Worm (Caenorhabditis elegans) whole organism, L3 larva: ENCODE measurements around the gene T23B5.4.

ENCODE experiments used
- R02D3.7 ChIP-seq: fragments of 150-350 bp; optimal IDR thresholded peaks from 2 replicates; lab custom pipeline; 2014; ENCODE audit warnings: missing biosample characterization, missing genetic modification characterization
- ZK546.5 ChIP-seq: sonication (generic microtip); optimal IDR thresholded peaks from 2 replicates; lab custom pipeline; 2017; ENCODE audit warnings: missing biosample characterization, missing genetic modification characterization
- aly-2 ChIP-seq: fragments of 150-350 bp; optimal IDR thresholded peaks from 2 replicates; lab custom pipeline; 2014; ENCODE audit warnings: missing biosample characterization, missing genetic modification characterization
- ama-1 ChIP-seq: fragments of 150-350 bp; optimal IDR thresholded peaks from 2 replicates; lab custom pipeline; 2018
- ceh-16 ChIP-seq: sonication (generic microtip); optimal IDR thresholded peaks from 2 replicates; lab custom pipeline; 2017; ENCODE audit warnings: missing biosample characterization, missing genetic modification characterization
- ceh-28 ChIP-seq: fragments of 150-350 bp; optimal IDR thresholded peaks from 2 replicates; lab custom pipeline; 2014; ENCODE audit warnings: missing biosample characterization, missing genetic modification reagents, missing genetic modification characterization
- ceh-82 ChIP-seq: fragments of 150-350 bp; optimal IDR thresholded peaks from 2 replicates; lab custom pipeline; 2014; ENCODE audit warnings: missing biosample characterization, missing genetic modification characterization
- ceh-9 ChIP-seq: sonication (generic microtip); optimal IDR thresholded peaks from 2 replicates; lab custom pipeline; 2018; ENCODE audit warnings: missing biosample characterization, missing genetic modification characterization
- daf-12 ChIP-seq: fragments of 150-350 bp; optimal IDR thresholded peaks from 2 replicates; lab custom pipeline; 2014; ENCODE audit warnings: missing biosample characterization, missing genetic modification reagents, missing genetic modification characterization
- egl-27 ChIP-seq: sonication (generic microtip); optimal IDR thresholded peaks from 4 replicates; lab custom pipeline; 2017; ENCODE audit warnings: missing biosample characterization, missing genetic modification reagents, missing genetic modification characterization
- egl-5 ChIP-seq: fragments of 150-350 bp; optimal IDR thresholded peaks from 2 replicates; lab custom pipeline; 2017; ENCODE audit warnings: missing biosample characterization, missing genetic modification reagents, missing genetic modification characterization, inconsistent platforms
- elt-1 ChIP-seq: fragments of 150-350 bp; optimal IDR thresholded peaks from 2 replicates; lab custom pipeline; 2014; ENCODE audit warnings: missing biosample characterization, missing genetic modification characterization
- elt-2 ChIP-seq: sonication (generic microtip); optimal IDR thresholded peaks from 2 replicates; lab custom pipeline; 2016; ENCODE audit warnings: missing genetic modification reagents, mild to moderate bottlenecking, missing genetic modification characterization, missing compliant biosample characterization
- elt-3 ChIP-seq, 3 experiments: fragments of 150-350 bp in 1 of 3; sonication (generic microtip) in 2 of 3; optimal IDR thresholded peaks; 2 replicates in 2 of 3; 4 replicates in 1 of 3; lab custom pipeline; 2014 to 2017; ENCODE audit warnings: missing biosample characterization in 3 of 3, missing genetic modification characterization in 3 of 3
- eor-1 ChIP-seq, 2 experiments: fragments of 150-350 bp; optimal IDR thresholded peaks; 2 replicates each; lab custom pipeline; 2014 to 2018; ENCODE audit warnings: missing biosample characterization in 2 of 2, missing genetic modification characterization in 2 of 2
- fkh-10 ChIP-seq: sonication (generic microtip); optimal IDR thresholded peaks from 2 replicates; lab custom pipeline; 2017; ENCODE audit warnings: missing biosample characterization, missing genetic modification reagents, missing genetic modification characterization
- fkh-2 ChIP-seq: fragments of 150-350 bp; optimal IDR thresholded peaks from 2 replicates; lab custom pipeline; 2014; ENCODE audit warnings: missing biosample characterization, missing genetic modification reagents, missing genetic modification characterization
- fos-1 ChIP-seq: fragments of 150-350 bp; optimal IDR thresholded peaks from 2 replicates; lab custom pipeline; 2014; ENCODE audit warnings: missing biosample characterization, missing genetic modification characterization
- hmg-11 ChIP-seq: sonication (generic microtip); optimal IDR thresholded peaks from 2 replicates; lab custom pipeline; 2016; ENCODE audit warnings: missing genetic modification characterization, missing compliant biosample characterization
- jun-1 ChIP-seq: fragments of 150-350 bp; optimal IDR thresholded peaks from 2 replicates; lab custom pipeline; 2014; ENCODE audit warnings: missing biosample characterization, missing genetic modification reagents, missing genetic modification characterization
- lin-15B ChIP-seq: fragments of 150-350 bp; optimal IDR thresholded peaks from 2 replicates; lab custom pipeline; 2014; ENCODE audit warnings: missing biosample characterization, missing genetic modification characterization
- lin-39 ChIP-seq: fragments of 150-350 bp; optimal IDR thresholded peaks from 2 replicates; lab custom pipeline; 2018; ENCODE audit warnings: missing biosample characterization, missing genetic modification reagents, missing genetic modification characterization
- lsy-12 ChIP-seq: sonication (generic microtip); optimal IDR thresholded peaks from 2 replicates; lab custom pipeline; 2016; ENCODE audit warnings: mild to moderate bottlenecking, missing genetic modification characterization, missing compliant biosample characterization
- mdl-1 ChIP-seq: fragments of 150-350 bp; optimal IDR thresholded peaks from 2 replicates; lab custom pipeline; 2014; ENCODE audit warnings: missing biosample characterization, missing genetic modification characterization
- mml-1 ChIP-seq: fragments of 150-350 bp; sonication (generic microtip); optimal IDR thresholded peaks from 3 replicates; lab custom pipeline; 2014; ENCODE audit warnings: missing biosample characterization, missing genetic modification characterization
- nfya-1 ChIP-seq: sonication (generic microtip); optimal IDR thresholded peaks from 2 replicates; lab custom pipeline; 2017; ENCODE audit warnings: missing genetic modification characterization, mild to moderate bottlenecking, missing compliant biosample characterization, antibody characterized with exemption, moderate library complexity; ENCODE audit not compliant: insufficient read depth
- nhr-11 ChIP-seq: fragments of 150-350 bp; optimal IDR thresholded peaks from 2 replicates; lab custom pipeline; 2014; ENCODE audit warnings: missing biosample characterization, missing genetic modification characterization
- nhr-12 ChIP-seq: fragments of 150-350 bp; optimal IDR thresholded peaks from 2 replicates; lab custom pipeline; 2014; ENCODE audit warnings: missing biosample characterization, missing genetic modification characterization
- nhr-23 ChIP-seq: fragments of 150-350 bp; optimal IDR thresholded peaks from 2 replicates; lab custom pipeline; 2014; ENCODE audit warnings: missing biosample characterization, missing genetic modification reagents, missing genetic modification characterization
- nhr-237 ChIP-seq: fragments of 150-350 bp; optimal IDR thresholded peaks from 2 replicates; lab custom pipeline; 2014; ENCODE audit warnings: missing biosample characterization, missing genetic modification characterization
- nhr-25 ChIP-seq: sonication (generic microtip); optimal IDR thresholded peaks from 2 replicates; lab custom pipeline; 2017; ENCODE audit warnings: missing biosample characterization, missing genetic modification characterization
- nhr-28 ChIP-seq: fragments of 150-350 bp; optimal IDR thresholded peaks from 2 replicates; lab custom pipeline; 2014; ENCODE audit warnings: missing biosample characterization, missing genetic modification characterization
- nhr-43 ChIP-seq: sonication (generic microtip); optimal IDR thresholded peaks from 2 replicates; lab custom pipeline; 2016; ENCODE audit warnings: mild to moderate bottlenecking, missing genetic modification characterization, missing compliant biosample characterization; ENCODE audit not compliant: poor library complexity, severe bottlenecking
- nhr-67 ChIP-seq: fragments of 150-350 bp; optimal IDR thresholded peaks from 2 replicates; lab custom pipeline; 2014; ENCODE audit warnings: missing biosample characterization, missing genetic modification characterization
- nhr-76 ChIP-seq: fragments of 150-350 bp; sonication (generic microtip); optimal IDR thresholded peaks from 5 replicates; lab custom pipeline; 2014; ENCODE audit warnings: missing biosample characterization, missing genetic modification characterization
- nhr-77 ChIP-seq: fragments of 150-350 bp; optimal IDR thresholded peaks from 2 replicates; lab custom pipeline; 2014; ENCODE audit warnings: missing biosample characterization, missing genetic modification characterization
- pha-4 ChIP-seq: fragments of 150-350 bp; optimal IDR thresholded peaks from 2 replicates; lab custom pipeline; 2014; ENCODE audit warnings: missing biosample characterization, missing genetic modification reagents, missing genetic modification characterization
- pqm-1 ChIP-seq: fragments of 150-350 bp; optimal IDR thresholded peaks from 2 replicates; lab custom pipeline; 2017; ENCODE audit warnings: missing biosample characterization, missing genetic modification characterization, inconsistent platforms
- sea-2 ChIP-seq: fragments of 150-350 bp; sonication (generic microtip); optimal IDR thresholded peaks from 4 replicates; lab custom pipeline; 2014; ENCODE audit warnings: missing biosample characterization, missing genetic modification reagents, missing genetic modification characterization
- skn-1 ChIP-seq: fragments of 150-350 bp; optimal IDR thresholded peaks from 2 replicates; lab custom pipeline; 2014; ENCODE audit warnings: missing biosample characterization, missing genetic modification characterization
- snpc-4 ChIP-seq: fragments of 150-350 bp; optimal IDR thresholded peaks from 2 replicates; lab custom pipeline; 2014; ENCODE audit warnings: missing biosample characterization, missing genetic modification characterization
- tbx-2 ChIP-seq: sonication (generic microtip); optimal IDR thresholded peaks from 2 replicates; lab custom pipeline; 2016; ENCODE audit warnings: mild to moderate bottlenecking, missing genetic modification characterization, missing compliant biosample characterization
- unc-39 ChIP-seq: sonication (generic microtip); optimal IDR thresholded peaks from 4 replicates; lab custom pipeline; 2017; ENCODE audit warnings: missing biosample characterization, missing genetic modification characterization
- unc-62 ChIP-seq: fragments of 150-350 bp; sonication (generic microtip); optimal IDR thresholded peaks from 4 replicates; lab custom pipeline; 2014; ENCODE audit warnings: missing biosample characterization, missing genetic modification reagents, missing genetic modification characterization
- zag-1 ChIP-seq: fragments of 150-350 bp; optimal IDR thresholded peaks from 2 replicates; lab custom pipeline; 2014; ENCODE audit warnings: missing biosample characterization, missing genetic modification characterization
- ztf-11 ChIP-seq: fragments of 150-350 bp; optimal IDR thresholded peaks from 2 replicates; lab custom pipeline; 2014; ENCODE audit warnings: missing biosample characterization, missing genetic modification characterization
- ztf-4 ChIP-seq: fragments of 150-350 bp; optimal IDR thresholded peaks from 2 replicates; lab custom pipeline; 2014; ENCODE audit warnings: missing biosample characterization, missing genetic modification characterization

The T23B5.4 gene

DNA sequence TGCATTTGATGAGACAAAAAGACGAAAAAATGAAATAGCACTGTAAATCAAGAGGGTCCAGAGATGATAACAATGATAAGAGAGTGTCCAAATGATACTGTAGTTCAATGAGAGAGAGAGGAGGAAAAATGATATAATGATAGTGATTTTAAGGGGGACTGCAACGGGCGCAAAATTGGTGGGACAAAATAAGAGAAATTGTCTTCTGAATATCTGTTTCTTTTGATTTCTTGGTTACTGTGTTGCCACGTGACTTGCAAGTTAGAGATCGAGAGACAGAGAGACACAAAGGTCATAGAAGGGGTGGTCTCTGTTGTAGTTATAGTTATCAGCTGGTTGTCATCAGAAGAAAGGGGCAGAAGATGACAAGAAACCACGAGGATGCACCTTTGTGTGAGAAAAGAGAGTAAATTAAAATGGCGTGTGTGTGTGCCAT, 41.2 kb downstream of the T23B5.4 start:
- no peak for TF ChIP-seq nhr-67 (tag; lab: Kevin White, UChicago)
- no peak for TF ChIP-seq elt-1 (tag; lab: Kevin White, UChicago)
- no peak for TF ChIP-seq ceh-82 (tag; lab: Kevin White, UChicago)
- peak; percentile 10 for TF ChIP-seq nfya-1 (tag; lab: Kevin White, UChicago)
- TF ChIP-seq skn-1 (tag; lab: Kevin White, UChicago) = no peak
- TF ChIP-seq R02D3.7 (tag; lab: Kevin White, UChicago) = peak; percentile 38
- TF ChIP-seq elt-2 (tag; lab: Kevin White, UChicago) = peak; percentile 82
- TF ChIP-seq pha-4 (tag; lab: Kevin White, UChicago) = peak; percentile 32
- no peak for TF ChIP-seq ztf-11 (tag; lab: Kevin White, UChicago)
- TF ChIP-seq pqm-1 = peak; percentile 13
- TF ChIP-seq ama-1 (lab: Kevin White, UChicago) = no peak
- peak; percentile 68 for TF ChIP-seq nhr-23 (tag; lab: Kevin White, UChicago)
- TF ChIP-seq ztf-4 = no peak
- no peak for TF ChIP-seq mml-1
- peak; percentile 84 for TF ChIP-seq nhr-43
- peak; percentile 85 for TF ChIP-seq nhr-25 (tag; lab: Kevin White, UChicago)
- no peak for TF ChIP-seq snpc-4 (tag; lab: Kevin White, UChicago)
- TF ChIP-seq nhr-76 (tag; lab: Kevin White, UChicago) = no peak
- TF ChIP-seq tbx-2 (tag; lab: Kevin White, UChicago) = no peak
- TF ChIP-seq ceh-16 = no peak
- TF ChIP-seq mdl-1 (tag; lab: Kevin White, UChicago) = peak; percentile 59
- TF ChIP-seq egl-27 = no peak
- peak; percentile 54 for TF ChIP-seq jun-1 (tag; lab: Kevin White, UChicago)
- no peak for TF ChIP-seq ZK546.5
- TF ChIP-seq elt-3 (tag; optimal IDR thresholded peaks at IDR 0.05; lab: Kevin White, UChicago) = peak in 2 of 3 experiments; percentile 89 to 90
- no peak for TF ChIP-seq nhr-28 (tag; lab: Kevin White, UChicago)
- no peak for TF ChIP-seq fkh-10 (GFP tag; lab: Kevin White, UChicago)
- TF ChIP-seq nhr-77 (tag; lab: Kevin White, UChicago) = no peak
- TF ChIP-seq aly-2 (tag; lab: Kevin White, UChicago) = no peak
- TF ChIP-seq egl-5 = no peak
- TF ChIP-seq daf-12 (tag; lab: Kevin White, UChicago) = no peak
- peak; percentile 36 for TF ChIP-seq ceh-28 (tag; lab: Kevin White, UChicago)
- TF ChIP-seq lin-39 (tag; lab: Kevin White, UChicago) = no peak
- TF ChIP-seq lsy-12 = no peak
- TF ChIP-seq lin-15B (tag; lab: Kevin White, UChicago) = no peak
- no peak for TF ChIP-seq nhr-12
- no peak for TF ChIP-seq hmg-11 (tag; lab: Kevin White, UChicago)
- no peak for TF ChIP-seq nhr-11
- no peak for TF ChIP-seq sea-2 (GFP tag; lab: Kevin White, UChicago)
- TF ChIP-seq zag-1 (tag; lab: Kevin White, UChicago) = no peak
- TF ChIP-seq eor-1 (tag; optimal IDR thresholded peaks at IDR 0.05; lab: Kevin White, UChicago) = no peak
- no peak for TF ChIP-seq unc-62 (GFP tag; lab: Kevin White, UChicago)
- no peak for TF ChIP-seq nhr-237
- TF ChIP-seq ceh-9 (tag; lab: Kevin White, UChicago) = no peak
- no peak for TF ChIP-seq unc-39 (tag; lab: Kevin White, UChicago)
- no peak for TF ChIP-seq fkh-2 (tag; lab: Kevin White, UChicago)
- TF ChIP-seq fos-1 = no peak

- TF ChIP-seq ceh-82 (tag; lab: Kevin White, UChicago) (no peak), unc-62 (GFP tag; lab: Kevin White, UChicago) (no peak), ztf-11 (tag; lab: Kevin White, UChicago) (no peak), jun-1 (tag; lab: Kevin White, UChicago) (no peak), nhr-237 (no peak), elt-2 (tag; lab: Kevin White, UChicago) (peak; percentile 30), sea-2 (GFP tag; lab: Kevin White, UChicago) (no peak)
Observed at ce11 chrIV:12717531-12717930, 42.7 kb downstream of the T23B5.4 start, which contains the start of gene C27D8.1. C27D8.1 (plus strand) TSS chrIV:12717831.
